Fruit fly (Drosophila melanogaster): ENCODE data around the gene Fadd.

Gene Fadd

DNA sequence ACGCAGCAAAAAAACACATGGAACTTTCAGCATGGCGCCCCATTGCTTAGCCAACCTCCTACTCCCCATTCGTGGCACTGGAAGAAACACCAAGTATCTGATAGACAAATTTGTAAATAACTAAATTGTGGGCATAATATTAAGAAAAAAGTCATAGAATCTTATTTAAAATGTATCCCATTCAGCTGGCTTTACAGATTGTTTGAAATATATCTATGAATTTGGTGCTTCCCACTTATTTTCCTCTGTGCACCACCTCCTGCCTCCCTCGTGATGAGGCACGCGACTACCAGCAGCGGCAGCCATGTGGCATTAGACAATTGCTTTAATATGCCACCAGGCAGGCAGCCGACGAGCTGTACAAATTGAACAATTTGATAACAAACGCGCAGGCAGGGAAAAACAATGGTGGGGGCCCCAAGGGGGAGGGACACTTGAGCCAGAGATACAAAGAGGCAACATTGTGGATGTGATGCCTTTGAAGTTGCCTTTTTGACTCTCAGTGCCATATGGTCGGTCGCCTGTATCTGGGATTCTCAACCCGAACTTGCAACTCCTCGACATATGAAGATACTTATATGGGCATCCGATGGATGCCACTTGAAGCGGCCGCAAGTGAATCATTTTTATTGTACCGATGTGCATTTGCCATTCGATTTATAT, 15.0 kb downstream of the Fadd start (continued):
- peak; percentile 79 for TF ChIP-seq Hr4 (GFP tag; optimal IDR thresholded peaks at IDR 0.05)
- TF ChIP-seq CG7368 (GFP tag; optimal IDR thresholded peaks at IDR 0.05): no peak
- TF ChIP-seq CG6808 (GFP tag; optimal IDR thresholded peaks at IDR 0.05): peak; percentile 23
- peak; percentile 61 for TF ChIP-seq CG4318 (GFP tag; optimal IDR thresholded peaks at IDR 0.05)
- peak; percentile 29 for TF ChIP-seq CG6792 (GFP tag; optimal IDR thresholded peaks at IDR 0.05)
- TF ChIP-seq eg (GFP tag; IDR thresholded peaks at IDR 0.05): peak; percentile 82
- peak; percentile 39 for TF ChIP-seq Met (GFP tag; optimal IDR thresholded peaks at IDR 0.05)
- peak; percentile 50 for TF ChIP-seq Eip75B (GFP tag; optimal IDR thresholded peaks at IDR 0.05)
- peak; percentile 56 for TF ChIP-seq CG10631 (GFP tag; optimal IDR thresholded peaks at IDR 0.05)
- TF ChIP-seq pdm3 (GFP tag; optimal IDR thresholded peaks at IDR 0.05): peak; percentile 51
- TF ChIP-seq Smox (GFP tag; optimal IDR thresholded peaks at IDR 0.05): no peak
- TF ChIP-seq Sox15 (GFP tag; optimal IDR thresholded peaks at IDR 0.05): no peak
- peak; percentile 31 for TF ChIP-seq topi (GFP tag; optimal IDR thresholded peaks at IDR 0.05)
- TF ChIP-seq CG10669 (GFP tag; optimal IDR thresholded peaks at IDR 0.05): peak; percentile 52
- peak; percentile 85 for TF ChIP-seq CG8119 (GFP tag; IDR thresholded peaks at IDR 0.05)
- TF ChIP-seq fkh (GFP tag; optimal IDR thresholded peaks at IDR 0.05): peak; percentile 41
- peak; percentile 56 for TF ChIP-seq Sox14 (GFP tag; optimal IDR thresholded peaks at IDR 0.05)
- peak; percentile 6 for TF ChIP-seq CG16779 (tag; optimal IDR thresholded peaks at IDR 0.05)

DNA sequence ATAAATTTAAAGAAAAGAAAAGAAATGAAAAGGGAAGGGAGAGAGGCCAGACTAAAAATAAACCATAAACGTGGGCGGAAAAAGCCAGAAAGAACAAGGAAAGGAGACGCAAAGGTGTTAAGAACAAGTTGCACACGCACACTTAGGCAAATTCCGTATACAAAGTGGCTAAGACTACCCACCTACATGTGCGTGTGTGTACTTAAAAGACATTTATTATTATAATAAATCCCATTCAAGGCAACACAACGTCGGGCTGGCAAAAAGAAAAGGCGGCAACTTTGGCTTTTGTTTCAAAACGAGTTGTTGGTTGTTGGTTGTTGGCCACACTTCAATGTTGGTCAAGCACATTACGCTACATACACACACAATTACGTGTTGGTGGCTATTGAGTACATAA, 18.0 kb downstream of the Fadd start:
- no peak for TF ChIP-seq Met (GFP tag; optimal IDR thresholded peaks at IDR 0.05)
- TF ChIP-seq dsx (GFP tag; optimal IDR thresholded peaks at IDR 0.05; ENCODE audit: poor library complexity, severe bottlenecking): peak; percentile 17

DNA sequence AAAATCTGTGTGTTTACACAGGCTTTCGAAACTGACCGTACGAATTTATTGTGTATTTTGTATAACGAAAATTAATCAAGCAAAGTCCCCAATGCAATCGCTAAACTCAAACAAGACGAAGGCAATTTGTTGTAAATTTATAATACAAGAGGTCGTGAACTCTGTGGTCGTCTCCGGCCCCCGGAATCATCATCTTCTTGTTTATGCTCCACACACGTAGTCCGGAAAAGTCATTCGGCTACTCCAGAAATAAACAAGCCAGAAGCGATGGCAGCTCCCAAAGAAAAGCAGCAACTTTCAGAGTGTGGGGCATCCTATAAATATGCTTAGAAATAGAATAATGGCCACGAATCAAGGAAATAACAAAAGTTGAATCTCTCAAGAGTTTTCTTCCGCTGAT, 18.9 kb downstream of the Fadd start:
- TF ChIP-seq CG8319 (GFP tag; optimal IDR thresholded peaks at IDR 0.05): no peak
- no peak for TF ChIP-seq CG31627 (GFP tag; optimal IDR thresholded peaks at IDR 0.05)
- TF ChIP-seq CG11902 (GFP tag; optimal IDR thresholded peaks at IDR 0.05): no peak
- TF ChIP-seq CG15336 (GFP tag; IDR thresholded peaks at IDR 0.05): no peak
- no peak for TF ChIP-seq Gug (GFP tag; IDR thresholded peaks at IDR 0.05)
- TF ChIP-seq CG3032 (tag; optimal IDR thresholded peaks at IDR 0.05): no peak
- TF ChIP-seq CG6792 (GFP tag; optimal IDR thresholded peaks at IDR 0.05): no peak
- TF ChIP-seq CG10631 (GFP tag; optimal IDR thresholded peaks at IDR 0.05): no peak
- TF ChIP-seq cyc (GFP tag; optimal IDR thresholded peaks at IDR 0.05): no peak
- no peak for TF ChIP-seq fd59A (GFP tag; optimal IDR thresholded peaks at IDR 0.05)

DNA sequence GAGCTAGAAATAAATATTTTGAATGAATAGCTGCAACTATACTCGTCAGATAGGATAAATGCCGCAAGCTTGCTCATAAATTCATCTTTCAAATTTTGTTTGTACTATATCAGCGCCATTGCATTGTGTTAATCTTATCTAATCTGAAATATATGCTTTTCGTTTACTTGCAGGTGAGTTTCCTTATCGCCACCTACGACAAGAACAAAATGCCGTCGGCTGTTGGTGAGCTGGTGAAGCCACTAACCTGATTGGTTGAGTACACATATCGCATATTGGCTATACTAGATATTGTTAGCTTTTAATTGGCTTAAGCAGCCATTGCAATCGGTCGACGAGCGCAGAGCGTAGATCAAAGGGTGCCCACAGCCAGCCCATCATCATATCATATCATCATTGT, 19.5 kb downstream of the Fadd start:
- TF ChIP-seq fkh (GFP tag; optimal IDR thresholded peaks at IDR 0.05) (peak; percentile 30), CG1621 (tag; optimal IDR thresholded peaks at IDR 0.05) (no peak)

DNA sequence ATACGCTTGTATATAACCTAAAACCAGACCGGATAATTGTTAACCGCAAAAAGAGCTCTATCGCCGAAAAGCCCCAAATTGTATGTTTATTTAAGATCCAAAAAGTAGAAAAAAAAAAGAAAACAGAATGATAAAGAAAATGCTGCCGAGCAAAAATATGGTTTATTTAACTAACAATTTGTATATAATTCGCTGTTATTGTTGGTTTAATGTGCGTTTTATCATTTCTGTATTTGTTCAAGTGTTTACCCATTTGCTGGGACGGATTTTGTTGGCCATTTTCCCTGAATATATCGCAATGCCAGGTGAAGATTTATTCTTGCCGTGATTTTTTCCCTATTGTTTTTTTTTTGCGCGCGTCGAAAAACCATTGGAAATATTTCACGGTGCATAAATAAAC, 22.8 kb downstream of the Fadd start:
- TF ChIP-seq Sox102F (GFP tag; optimal IDR thresholded peaks at IDR 0.05): peak; percentile 3
- TF ChIP-seq fkh (GFP tag; optimal IDR thresholded peaks at IDR 0.05): peak; percentile 70
- TF ChIP-seq CG6808 (GFP tag; optimal IDR thresholded peaks at IDR 0.05): no peak

DNA sequence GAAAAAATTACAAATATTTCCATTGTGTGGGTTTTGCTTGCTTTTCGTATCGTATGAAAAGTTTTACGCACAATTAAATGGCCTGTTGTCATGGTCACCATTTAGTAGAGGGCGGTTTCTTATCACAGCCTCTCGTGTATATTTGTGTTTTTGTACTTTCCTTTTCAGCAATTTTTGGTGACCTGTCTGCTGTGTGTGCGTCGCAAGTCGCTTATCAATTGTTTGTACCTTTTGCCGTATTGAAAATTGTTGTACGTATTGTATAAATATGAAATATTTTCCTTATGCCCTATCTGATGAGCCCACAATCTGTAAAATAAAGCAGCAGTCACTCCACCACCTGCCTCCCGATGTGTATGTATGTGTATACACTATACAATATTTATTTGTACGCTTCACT, 32.2 kb downstream of the Fadd start:
- peak; percentile 59 for TF ChIP-seq fkh (GFP tag; optimal IDR thresholded peaks at IDR 0.05)
- TF ChIP-seq ss (GFP tag; optimal IDR thresholded peaks at IDR 0.05): peak in 1 of 2 experiments; percentile 38
- 0 out of 3 replicates have a peak, but pooled peaks have one; percentile 22 for TF ChIP-seq CG6163 (GFP tag; IDR thresholded peaks at IDR 0.05)
- TF ChIP-seq acj6 (GFP tag; optimal IDR thresholded peaks at IDR 0.05): no peak
- TF ChIP-seq Hr39 (GFP tag; optimal IDR thresholded peaks at IDR 0.05): no peak
- no peak for TF ChIP-seq CG8119 (GFP tag; IDR thresholded peaks at IDR 0.05)
- TF ChIP-seq Sox15 (GFP tag; optimal IDR thresholded peaks at IDR 0.05): no peak
- no peak for TF ChIP-seq esn (GFP tag; optimal IDR thresholded peaks at IDR 0.05)
- TF ChIP-seq Eip78C (GFP tag): peak; percentile 47
- TF ChIP-seq CG8632 (GFP tag; optimal IDR thresholded peaks at IDR 0.05): peak; percentile 13
- peak; percentile 35 for TF ChIP-seq CG9139 (GFP tag; optimal IDR thresholded peaks at IDR 0.05)
- TF ChIP-seq svp (GFP tag): peak; percentile 92

All from whole organism, prepupa.